Fruit fly (Drosophila melanogaster): ENCODE results near the gene Neos.

The Neos gene

DNA sequence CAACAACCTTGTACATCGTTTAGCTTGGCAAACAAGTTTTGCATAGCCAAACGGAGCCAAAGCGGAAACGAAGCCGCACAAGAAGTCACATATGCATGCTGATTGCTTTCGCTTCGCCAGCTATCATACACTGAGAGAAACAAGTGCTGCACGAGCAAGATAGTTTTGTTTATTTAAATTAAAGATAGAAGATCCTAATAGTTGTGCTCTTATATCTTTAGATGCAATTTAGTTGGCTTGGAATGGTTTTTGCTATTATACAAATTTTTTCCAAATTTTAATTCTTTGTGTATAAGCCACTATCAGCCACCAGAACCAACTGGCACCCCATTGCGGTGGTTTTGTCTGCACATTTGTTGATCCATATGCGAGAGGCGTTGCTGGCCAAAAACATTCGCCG is 42.1 kb downstream of the Neos start:
- TF ChIP-seq Pif1A (GFP tag; optimal IDR thresholded peaks at IDR 0.05) (peak; percentile 16), CG14655 (GFP tag; optimal IDR thresholded peaks at IDR 0.05) (peak; percentile 45), fd96Ca (GFP tag; IDR thresholded peaks at IDR 0.05) (0 out of 3 replicates have a peak, but pooled peaks have one; percentile 8), CG13204 (GFP tag; optimal IDR thresholded peaks at IDR 0.05) (no peak)

All from whole organism, pupa.